Worm (Caenorhabditis elegans) whole organism, dauer: ENCODE data around the gene iars-1.

Experiments
- unc-62 ChIP-seq: sonication (generic microtip); optimal IDR thresholded peaks from 2 replicates; lab custom pipeline; 2017; ENCODE audit warnings: missing biosample characterization, missing genetic modification reagents, missing genetic modification characterization

iars-1 gene

DNA sequence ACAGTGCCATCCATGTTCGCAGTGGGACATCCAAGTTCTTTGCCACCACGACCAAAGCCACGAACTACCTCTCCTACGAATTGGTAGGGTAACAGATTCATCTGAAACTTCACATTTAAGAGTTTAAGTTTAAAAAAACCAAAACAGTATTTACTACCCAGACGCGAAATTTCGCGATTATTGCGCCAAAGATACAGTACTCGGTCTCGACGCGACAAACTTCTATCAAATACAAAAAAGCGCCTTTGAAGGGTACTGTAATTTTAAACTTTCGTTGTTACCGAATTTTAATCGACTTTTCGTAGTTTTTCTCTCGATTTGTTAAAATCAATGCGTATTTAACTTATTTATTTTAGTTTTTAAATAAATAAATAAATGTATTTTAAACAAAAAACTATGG, 41.0 kb downstream of the iars-1 start, which contains the start of gene rfk-1:
rfk-1 (minus strand) TSS at position 101 of the 400 bp plus-strand sequence.
- no peak for TF ChIP-seq unc-62 (GFP tag; lab: Kevin White, UChicago)

ce11 chrIV:10413828-10414227, 45.4 kb downstream of the iars-1 start, which contains the start of gene R10H10.7:
TSS of gene R10H10.7 (minus strand) at chrIV:10413928.
- no peak for TF ChIP-seq unc-62 (GFP tag; lab: Kevin White, UChicago)

DNA sequence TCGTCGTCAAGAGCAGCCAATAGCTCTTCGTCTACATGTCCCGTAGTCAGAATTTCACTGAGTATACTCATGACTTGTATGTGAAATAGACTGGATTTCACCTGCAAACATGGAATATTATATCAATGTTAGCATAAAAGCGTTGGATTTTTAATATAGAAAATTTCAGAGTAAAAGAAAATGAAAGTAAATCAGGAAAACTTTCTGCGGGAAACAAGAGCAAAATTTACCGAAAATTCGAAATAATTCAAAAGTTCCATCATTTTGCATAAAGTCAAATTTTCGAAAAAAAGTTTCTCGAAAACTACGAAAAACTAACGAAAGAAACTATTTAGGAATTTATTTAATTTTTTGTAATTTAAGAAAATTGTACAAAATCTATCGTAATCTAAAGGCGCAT, 49.4 kb downstream of the iars-1 start, which contains the start of gene F13B12.6:
F13B12.6 (minus strand) TSS at position 101 of the 400 bp plus-strand sequence.
- TF ChIP-seq unc-62 (GFP tag; lab: Kevin White, UChicago): no peak

- no peak for TF ChIP-seq unc-62 (GFP tag; lab: Kevin White, UChicago)
Measured at ce11 chrIV:10419896-10420295, 51.5 kb downstream of the iars-1 start.

ce11 chrIV:10420440-10420839, 52.0 kb downstream of the iars-1 start:
- no peak for TF ChIP-seq unc-62 (GFP tag; lab: Kevin White, UChicago)

DNA sequence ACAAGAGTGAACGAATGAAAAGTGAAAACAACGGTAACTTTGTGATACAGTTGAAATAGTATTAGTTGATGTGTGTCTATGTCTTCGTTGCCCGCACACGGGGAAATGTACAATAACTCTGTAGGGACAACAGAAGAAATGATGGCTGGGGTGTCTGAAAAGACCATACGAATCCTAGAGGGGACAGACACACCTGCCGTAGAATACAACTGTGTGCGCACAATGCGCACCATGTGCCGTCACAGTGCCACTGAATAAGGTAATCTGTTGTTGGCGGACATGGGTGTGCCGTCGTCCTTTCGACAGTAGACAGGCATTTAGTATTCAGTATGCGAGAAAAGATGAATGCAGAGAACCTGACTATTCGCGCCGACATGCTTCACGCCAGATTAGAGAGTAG, 52.9 kb downstream of the iars-1 start:
- no peak for TF ChIP-seq unc-62 (GFP tag; lab: Kevin White, UChicago)

DNA sequence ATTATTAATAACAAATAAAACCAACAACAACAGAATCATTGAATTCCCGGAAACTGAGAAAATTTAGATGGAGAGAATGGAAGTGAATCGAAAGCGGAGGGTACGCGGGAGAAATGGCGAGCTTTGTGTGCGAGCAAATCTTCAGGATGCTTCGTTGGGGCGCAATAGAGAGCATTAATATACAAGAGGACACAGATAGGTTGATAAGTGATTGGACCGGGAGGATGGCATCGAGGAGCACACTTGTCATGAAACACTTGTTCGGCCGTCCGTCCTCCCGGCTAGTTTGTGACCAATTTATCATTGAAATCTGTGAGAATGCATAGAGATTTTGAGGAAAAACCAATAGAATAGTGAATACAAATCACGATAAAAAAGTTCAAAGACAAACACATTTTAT, 53.8 kb downstream of the iars-1 start:
- no peak for TF ChIP-seq unc-62 (GFP tag; lab: Kevin White, UChicago)
